Worm (Caenorhabditis elegans) whole organism, L1 larva: ENCODE data around the gene ech-5.
A peak's percentile ranks its signal among the peaks of the same experiment; 100 is the strongest.

Experiments used
- F16B12.6 ChIP-seq: fragments of 150-350 bp; optimal IDR thresholded peaks from 2 replicates; lab custom pipeline; 2014; ENCODE audit warnings: missing biosample characterization, missing genetic modification characterization
- Y116A8C.19 ChIP-seq: sonication (generic microtip); optimal IDR thresholded peaks from 2 replicates; lab custom pipeline; 2016; ENCODE audit warnings: missing compliant biosample characterization, missing genetic modification characterization, borderline replicate concordance
- aha-1 ChIP-seq: fragments of 150-350 bp; optimal IDR thresholded peaks from 2 replicates; lab custom pipeline; 2014; ENCODE audit warnings: missing biosample characterization, missing genetic modification characterization
- alr-1 ChIP-seq: fragments of 200-800 bp; sonication (Bioruptor generic); optimal IDR thresholded peaks from 2 replicates; lab custom pipeline; 2018; ENCODE audit warnings: borderline replicate concordance, mild to moderate bottlenecking, missing genetic modification characterization, missing compliant biosample characterization
- blmp-1 ChIP-seq: fragments of 150-350 bp; optimal IDR thresholded peaks from 2 replicates; lab custom pipeline; 2014; ENCODE audit warnings: missing biosample characterization, missing genetic modification characterization
- ceh-63 ChIP-seq: fragments of 200-800 bp; sonication (Bioruptor generic); optimal IDR thresholded peaks from 2 replicates; lab custom pipeline; 2018; ENCODE audit warnings: mild to moderate bottlenecking, missing genetic modification characterization, missing compliant biosample characterization
- ceh-82 ChIP-seq, 3 experiments: fragments of 150-350 bp in 1 of 3; sonication (generic microtip) in 2 of 3; optimal IDR thresholded peaks; 2 replicates each; lab custom pipeline; 2014 to 2017; ENCODE audit warnings: missing biosample characterization in 3 of 3, missing genetic modification characterization in 3 of 3
- dpl-1 ChIP-seq, 3 experiments: fragments of 150-350 bp in 2 of 3; sonication (generic microtip) in 1 of 3; optimal IDR thresholded peaks; 2 replicates each; lab custom pipeline; 2014 to 2017; ENCODE audit warnings: missing biosample characterization in 3 of 3, missing genetic modification characterization in 3 of 3, missing genetic modification reagents in 3 of 3
- efl-3 ChIP-seq: fragments of 200-800 bp; sonication (Bioruptor generic); optimal IDR thresholded peaks from 2 replicates; lab custom pipeline; 2018; ENCODE audit warnings: mild to moderate bottlenecking, missing genetic modification characterization, missing compliant biosample characterization
- egl-13 ChIP-seq: sonication (generic microtip); optimal IDR thresholded peaks from 2 replicates; lab custom pipeline; 2016; ENCODE audit warnings: missing genotype, missing genetic modification reagents, missing genetic modification characterization, missing compliant biosample characterization
- elt-3 ChIP-seq, 6 experiments: fragments of 150-350 bp in 1 of 6; sonication (generic microtip); optimal IDR thresholded peaks; 2 replicates each; lab custom pipeline; 2017 to 2018; ENCODE audit warnings: missing biosample characterization in 6 of 6, missing genetic modification characterization in 6 of 6, inconsistent platforms in 1 of 6
- grh-1 ChIP-seq: fragments of 200-800 bp; sonication (Bioruptor generic); IDR thresholded peaks from 2 replicates; pipeline ENCODE4 v1.3.6; 2022; ENCODE audit warnings: missing genetic modification reagents, missing genetic modification characterization, missing compliant biosample characterization
- hlh-17 ChIP-seq: fragments of 200-800 bp; sonication (Bioruptor generic); optimal IDR thresholded peaks from 2 replicates; lab custom pipeline; 2018; ENCODE audit warnings: missing genetic modification characterization, mild to moderate bottlenecking, missing compliant biosample characterization, moderate library complexity, borderline replicate concordance
- hlh-4 ChIP-seq: sonication (generic microtip); optimal IDR thresholded peaks from 2 replicates; lab custom pipeline; 2016; ENCODE audit warnings: mild to moderate bottlenecking, missing genetic modification characterization, missing compliant biosample characterization
- hpl-2 ChIP-seq: fragments of 150-350 bp; optimal IDR thresholded peaks from 2 replicates; lab custom pipeline; 2014; ENCODE audit warnings: missing biosample characterization, missing genetic modification reagents, missing genetic modification characterization
- jun-1 ChIP-seq: fragments of 150-350 bp; optimal IDR thresholded peaks from 2 replicates; lab custom pipeline; 2014; ENCODE audit warnings: missing biosample characterization, missing genetic modification reagents, missing genetic modification characterization
- lin-13 ChIP-seq: fragments of 150-350 bp; optimal IDR thresholded peaks from 2 replicates; lab custom pipeline; 2014; ENCODE audit warnings: missing biosample characterization, missing genetic modification reagents, missing genetic modification characterization
- lin-14 ChIP-seq: fragments of 200-800 bp; sonication (Bioruptor generic); optimal IDR thresholded peaks from 2 replicates; lab custom pipeline; 2018; ENCODE audit warnings: mild to moderate bottlenecking, missing genetic modification characterization, moderate library complexity, missing compliant biosample characterization
- lin-15B ChIP-seq: fragments of 150-350 bp; sonication (generic microtip); optimal IDR thresholded peaks from 3 replicates; lab custom pipeline; 2014; ENCODE audit warnings: missing biosample characterization, missing genetic modification characterization
- lin-35 ChIP-seq, 2 experiments: fragments of 150-350 bp; optimal IDR thresholded peaks; 2 replicates each; lab custom pipeline; 2014; ENCODE audit warnings: missing biosample characterization in 2 of 2, missing genetic modification characterization in 2 of 2, missing genetic modification reagents in 2 of 2
- mef-2 ChIP-seq: fragments of 150-350 bp; optimal IDR thresholded peaks from 2 replicates; lab custom pipeline; 2014; ENCODE audit warnings: missing biosample characterization, missing genetic modification characterization
- nhr-11 ChIP-seq: fragments of 150-350 bp; optimal IDR thresholded peaks from 2 replicates; lab custom pipeline; 2014; ENCODE audit warnings: missing biosample characterization, missing genetic modification characterization
- nhr-20 ChIP-seq: sonication (generic microtip); optimal IDR thresholded peaks from 2 replicates; lab custom pipeline; 2016; ENCODE audit warnings: mild to moderate bottlenecking, missing genetic modification characterization, missing compliant biosample characterization
- nhr-28 ChIP-seq: fragments of 150-350 bp; optimal IDR thresholded peaks from 2 replicates; lab custom pipeline; 2014; ENCODE audit warnings: missing biosample characterization, missing genetic modification characterization
- nhr-71 ChIP-seq: sonication (generic microtip); optimal IDR thresholded peaks from 2 replicates; lab custom pipeline; 2016; ENCODE audit warnings: mild to moderate bottlenecking, missing genetic modification characterization, moderate library complexity, missing compliant biosample characterization
- nhr-84 ChIP-seq: sonication (generic microtip); optimal IDR thresholded peaks from 2 replicates; lab custom pipeline; 2017; ENCODE audit warnings: missing biosample characterization, missing genetic modification characterization
- nhr-85 ChIP-seq: sonication (generic microtip); peaks from one replicate; lab custom pipeline; 2016; ENCODE audit warnings: missing genetic modification characterization, inconsistent platforms, missing compliant biosample characterization
- pag-3 ChIP-seq: sonication (generic microtip); optimal IDR thresholded peaks from 2 replicates; lab custom pipeline; 2017; ENCODE audit warnings: missing genetic modification characterization, mild to moderate bottlenecking, missing compliant biosample characterization, antibody characterized with exemption, borderline replicate concordance; ENCODE audit not compliant: insufficient read depth
- rnt-1 ChIP-seq: sonication (generic microtip); optimal IDR thresholded peaks from 2 replicates; lab custom pipeline; 2016; ENCODE audit warnings: mild to moderate bottlenecking, missing genetic modification characterization, moderate library complexity, missing compliant biosample characterization
- skn-1 ChIP-seq: fragments of 150-350 bp; optimal IDR thresholded peaks from 2 replicates; lab custom pipeline; 2014; ENCODE audit warnings: missing biosample characterization, missing genetic modification characterization
- snpc-4 ChIP-seq: fragments of 150-350 bp; optimal IDR thresholded peaks from 2 replicates; lab custom pipeline; 2014; ENCODE audit warnings: missing biosample characterization, missing genetic modification characterization
- sox-4 ChIP-seq: sonication (generic microtip); optimal IDR thresholded peaks from 2 replicates; lab custom pipeline; 2016; ENCODE audit warnings: missing genetic modification characterization, missing compliant biosample characterization
- sptf-1 ChIP-seq: fragments of 150-350 bp; optimal IDR thresholded peaks from 2 replicates; lab custom pipeline; 2014; ENCODE audit warnings: missing biosample characterization, missing genetic modification characterization
- tbx-2 ChIP-seq: sonication (generic microtip); optimal IDR thresholded peaks from 2 replicates; lab custom pipeline; 2016; ENCODE audit warnings: missing genetic modification characterization, missing compliant biosample characterization
- unc-30 ChIP-seq: sonication (generic microtip); optimal IDR thresholded peaks from 2 replicates; lab custom pipeline; 2017; ENCODE audit warnings: missing biosample characterization, missing genetic modification characterization
- unc-62 ChIP-seq: fragments of 150-350 bp; optimal IDR thresholded peaks from 2 replicates; lab custom pipeline; 2014; ENCODE audit warnings: missing biosample characterization, missing genetic modification reagents, missing genetic modification characterization
- unc-86 ChIP-seq: sonication (generic microtip); optimal IDR thresholded peaks from 2 replicates; lab custom pipeline; 2016; ENCODE audit warnings: missing genetic modification characterization, missing compliant biosample characterization
- xbp-1 ChIP-seq: sonication (generic microtip); optimal IDR thresholded peaks from 2 replicates; lab custom pipeline; 2016; ENCODE audit warnings: missing genetic modification characterization, missing compliant biosample characterization
- zag-1 ChIP-seq: fragments of 150-350 bp; optimal IDR thresholded peaks from 2 replicates; lab custom pipeline; 2014; ENCODE audit warnings: missing biosample characterization, missing genetic modification characterization
- ztf-11 ChIP-seq, 2 experiments: sonication (generic microtip); optimal IDR thresholded peaks; 2 replicates each; lab custom pipeline; 2016 to 2017; ENCODE audit warnings: missing genetic modification characterization in 2 of 2, missing biosample characterization in 1 of 2, missing compliant biosample characterization in 1 of 2

The ech-5 gene

ce11 chrIV:796521-797073 lies at the start of gene ech-5, which contains the start of gene F56B3.11 (continued):
- TF ChIP-seq lin-14 (GFP tag; lab: Kevin White, UChicago) (peak; percentile 93), lin-15B (tag; lab: Kevin White, UChicago) (peak; percentile 76), tbx-2 (tag; lab: Kevin White, UChicago) (peak; percentile 91), sox-4 (peak; percentile 82), grh-1 (GFP tag; lab: Robert Waterston, UW) (peak; percentile 42; the same call in 1 of the 2 replicates), lin-35 (GFP tag; optimal IDR thresholded peaks at IDR 0.05; lab: Kevin White, UChicago) (peak; percentile 64 to 77), nhr-84 (no peak), blmp-1 (tag; lab: Kevin White, UChicago) (no peak), lin-13 (GFP tag; lab: Kevin White, UChicago) (peak; percentile 47), ceh-82 (tag; optimal IDR thresholded peaks at IDR 0.05; lab: Kevin White, UChicago) (peak; percentile 5 to 58 (median 20)), skn-1 (tag; lab: Kevin White, UChicago) (peak; percentile 36), efl-3 (GFP tag; lab: Kevin White, UChicago) (peak; percentile 72), unc-86 (peak; percentile 79), rnt-1 (tag; lab: Kevin White, UChicago) (no peak), pag-3 (no peak), snpc-4 (tag; lab: Kevin White, UChicago) (peak; percentile 45), nhr-85 (tag; lab: Kevin White, UChicago) (peak; percentile 95), F16B12.6 (peak; percentile 19), xbp-1 (tag; lab: Kevin White, UChicago) (peak; percentile 88), hlh-17 (no peak), Y116A8C.19 (tag; lab: Kevin White, UChicago) (peak; percentile 65)

ce11 chrIV:749557-749956 lies 47.3 kb upstream of the ech-5 start:
- TF ChIP-seq sox-4 (no peak), nhr-28 (tag; lab: Kevin White, UChicago) (no peak), nhr-71 (tag; lab: Kevin White, UChicago) (peak; percentile 26), rnt-1 (tag; lab: Kevin White, UChicago) (peak; percentile 11)

ce11 chrIV:754357-754972 lies 42.4 kb upstream of the ech-5 start:
- TF ChIP-seq ceh-63 (no peak), nhr-11 (no peak), elt-3 (tag; optimal IDR thresholded peaks at IDR 0.05; lab: Kevin White, UChicago) (no peak)

ce11 chrIV:756421-756820 lies 40.4 kb upstream of the ech-5 start, which contains the start of gene srt-23:
Gene srt-23 (plus strand): TSS chrIV:756721.
- no peak for TF ChIP-seq unc-30 (tag; lab: Kevin White, UChicago)
- no peak for TF ChIP-seq unc-62 (GFP tag; lab: Kevin White, UChicago)
- no peak for TF ChIP-seq zag-1 (tag; lab: Kevin White, UChicago)
- no peak for TF ChIP-seq egl-13 (tag; lab: Kevin White, UChicago)
- no peak for TF ChIP-seq xbp-1 (tag; lab: Kevin White, UChicago)
- TF ChIP-seq nhr-71 (tag; lab: Kevin White, UChicago): no peak

DNA sequence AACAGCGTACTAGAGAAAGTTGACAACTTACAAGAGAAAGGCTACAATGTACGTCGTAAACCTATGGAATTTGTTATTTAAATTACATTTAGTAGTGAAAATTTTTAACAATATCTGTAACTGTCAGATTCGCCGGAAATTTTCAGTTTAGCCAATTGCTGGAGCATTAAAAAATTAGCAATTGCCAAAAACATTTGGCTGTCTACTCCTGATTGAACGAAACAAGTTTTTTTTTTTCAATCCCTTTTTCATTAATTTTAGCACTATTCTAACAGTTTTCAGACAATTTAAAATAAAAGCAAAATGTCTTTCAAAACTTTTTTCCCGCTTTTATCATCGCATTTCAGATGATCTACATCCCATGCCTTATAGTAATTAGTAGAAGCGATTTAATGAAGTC lies 39.9 kb upstream of the ech-5 start:
- TF ChIP-seq jun-1: no peak
- no peak for TF ChIP-seq nhr-20 (tag; lab: Kevin White, UChicago)
- no peak for TF ChIP-seq mef-2 (tag; lab: Kevin White, UChicago)
- no peak for TF ChIP-seq elt-3 (tag; optimal IDR thresholded peaks at IDR 0.05; lab: Kevin White, UChicago)
- no peak for TF ChIP-seq efl-3 (GFP tag; lab: Kevin White, UChicago)
- TF ChIP-seq sptf-1 (tag; lab: Kevin White, UChicago): no peak
- no peak for TF ChIP-seq aha-1 (tag; lab: Kevin White, UChicago)
- no peak for TF ChIP-seq ztf-11 (tag; optimal IDR thresholded peaks at IDR 0.05; lab: Kevin White, UChicago)
- no peak for TF ChIP-seq unc-62 (GFP tag; lab: Kevin White, UChicago)
- no peak for TF ChIP-seq dpl-1 (GFP tag; optimal IDR thresholded peaks at IDR 0.05; lab: Kevin White, UChicago)
- TF ChIP-seq hpl-2 (GFP tag; lab: Kevin White, UChicago): no peak
- no peak for TF ChIP-seq hlh-4 (tag; lab: Kevin White, UChicago)
- no peak for TF ChIP-seq alr-1 (tag; lab: Kevin White, UChicago)
